Fruit fly (Drosophila melanogaster) whole organism, embryonic: Measurements from ENCODE around the gene wrm2.

Source experiments
- ATbp ChIP-seq: fragments of 200-800 bp; sonication (Bioruptor generic); optimal IDR thresholded peaks from 2 replicates; lab custom pipeline; 2017; ENCODE audit warnings: missing biosample characterization, mild to moderate bottlenecking, missing genetic modification characterization, missing genetic modification reagents
- B-H1 ChIP-seq: fragments of 200-800 bp; sonication (Bioruptor generic); IDR thresholded peaks from 3 replicates; pipeline ENCODE4 v1.3.6; 2022; ENCODE audit warnings: missing biosample characterization, missing genetic modification characterization
- CG10209 ChIP-seq: fragments of 200-800 bp; sonication (Bioruptor generic); optimal IDR thresholded peaks from 3 replicates; lab custom pipeline; 2017; ENCODE audit warnings: missing biosample characterization, mild to moderate bottlenecking, missing genetic modification characterization, missing genetic modification reagents
- CG12659 ChIP-seq: fragments of 200-800 bp; sonication (Bioruptor generic); optimal IDR thresholded peaks from 3 replicates; lab custom pipeline; 2017; ENCODE audit warnings: mild to moderate bottlenecking, missing biosample characterization, missing genetic modification reagents, missing genetic modification characterization
- CG15073 ChIP-seq: fragments of 200-800 bp; sonication (Bioruptor generic); optimal IDR thresholded peaks from 2 replicates; lab custom pipeline; 2016; ENCODE audit warnings: missing biosample characterization, missing genetic modification characterization
- CG1529 ChIP-seq: fragments of 200-800 bp; sonication (Bioruptor generic); optimal IDR thresholded peaks from 3 replicates; lab custom pipeline; 2018; ENCODE audit warnings: missing biosample characterization, missing genetic modification characterization
- CG15479 ChIP-seq: fragments of 200-800 bp; sonication (Bioruptor generic); optimal IDR thresholded peaks from 3 replicates; lab custom pipeline; 2019; ENCODE audit warnings: missing biosample characterization, mild to moderate bottlenecking, missing genetic modification characterization, moderate library complexity
- CG15514 ChIP-seq: fragments of 200-800 bp; sonication (Bioruptor generic); optimal IDR thresholded peaks from 3 replicates; lab custom pipeline; 2017; ENCODE audit warnings: missing biosample characterization, missing genetic modification characterization, mild to moderate bottlenecking, moderate library complexity, missing genetic modification reagents
- CG1602 ChIP-seq: fragments of 200-800 bp; sonication (Bioruptor generic); optimal IDR thresholded peaks from 3 replicates; lab custom pipeline; 2016; ENCODE audit warnings: missing biosample characterization, missing genetic modification characterization
- CG17612 ChIP-seq: fragments of 200-800 bp; sonication (Bioruptor generic); IDR thresholded peaks from 2 replicates; pipeline ENCODE4 v1.3.6; 2022; ENCODE audit warnings: missing biosample characterization, missing genetic modification characterization
- CG2116 ChIP-seq: fragments of 200-800 bp; sonication (Bioruptor generic); optimal IDR thresholded peaks from 3 replicates; lab custom pipeline; 2018; ENCODE audit warnings: missing biosample characterization, mild to moderate bottlenecking, missing genetic modification characterization
- CG30020 ChIP-seq: fragments of 200-800 bp; optimal IDR thresholded peaks from 2 replicates; lab custom pipeline; 2019; ENCODE audit warnings: missing biosample characterization, mild to moderate bottlenecking, missing genetic modification characterization, moderate library complexity
- CG3281 ChIP-seq: fragments of 200-800 bp; sonication (Bioruptor generic); optimal IDR thresholded peaks from 3 replicates; lab custom pipeline; 2017; ENCODE audit warnings: missing biosample characterization, mild to moderate bottlenecking, missing genetic modification characterization
- CG34422 ChIP-seq: fragments of 200-800 bp; sonication (Bioruptor generic); IDR thresholded peaks from 3 replicates; pipeline ENCODE4 v1.3.6; 2022; ENCODE audit warnings: missing biosample characterization, missing genetic modification characterization
- CG4424 ChIP-seq: fragments of 200-800 bp; sonication (Bioruptor generic); optimal IDR thresholded peaks from 3 replicates; lab custom pipeline; 2016; ENCODE audit warnings: missing biosample characterization, missing genetic modification characterization
- CG4707 ChIP-seq: fragments of 200-800 bp; sonication (Bioruptor generic); optimal IDR thresholded peaks from 2 replicates; lab custom pipeline; 2018; ENCODE audit warnings: missing biosample characterization, mild to moderate bottlenecking, missing genetic modification characterization, moderate library complexity
- CG4820 ChIP-seq: fragments of 200-800 bp; sonication (Bioruptor generic); optimal IDR thresholded peaks from 3 replicates; lab custom pipeline; 2016; ENCODE audit warnings: missing biosample characterization, missing genetic modification characterization
- CG6765 ChIP-seq: fragments of 200-800 bp; sonication (Bioruptor generic); optimal IDR thresholded peaks from 3 replicates; lab custom pipeline; 2017; ENCODE audit warnings: missing biosample characterization, mild to moderate bottlenecking, missing genetic modification characterization
- Doc3 ChIP-seq: fragments of 200-800 bp; sonication (Bioruptor generic); IDR thresholded peaks from 3 replicates; pipeline ENCODE4 v1.3.6; 2022; ENCODE audit warnings: missing biosample characterization, missing genetic modification characterization; ENCODE audit not compliant: partially characterized antibody
- Drgx ChIP-seq: fragments of 200-800 bp; sonication (Bioruptor generic); IDR thresholded peaks from 2 replicates; pipeline ENCODE4 v1.3.6; 2022; ENCODE audit warnings: missing biosample characterization, missing genetic modification characterization
- Eip74EF ChIP-seq, 2 experiments: fragments of 200-800 bp in 1 of 2; fragments of >200 bp in 1 of 2; sonication (Bioruptor generic) in 1 of 2; optimal IDR thresholded peaks; 2 replicates each; lab custom pipeline; 2017 to 2019; ENCODE audit warnings: missing biosample characterization in 2 of 2, missing genetic modification characterization in 2 of 2, mild to moderate bottlenecking in 1 of 2, moderate library complexity in 1 of 2
- Lpt ChIP-seq: fragments of >200 bp; optimal IDR thresholded peaks from 2 replicates; lab custom pipeline; 2018; ENCODE audit warnings: missing biosample characterization, missing genetic modification characterization
- Max ChIP-seq: fragments of 200-800 bp; sonication (Bioruptor generic); optimal IDR thresholded peaks from 2 replicates; lab custom pipeline; 2016; ENCODE audit warnings: missing biosample characterization, mild to moderate bottlenecking, missing genetic modification characterization
- Myb ChIP-seq: fragments of 200-800 bp; sonication (Bioruptor generic); optimal IDR thresholded peaks from 2 replicates; lab custom pipeline; 2016; ENCODE audit warnings: missing biosample characterization, missing genetic modification characterization
- NC2β ChIP-seq: fragments of 200-800 bp; sonication (Bioruptor generic); optimal IDR thresholded peaks from 2 replicates; lab custom pipeline; 2016; ENCODE audit warnings: missing biosample characterization, missing genetic modification characterization
- Ptx1 ChIP-seq: fragments of 200-800 bp; sonication (Bioruptor generic); IDR thresholded peaks from 2 replicates; pipeline ENCODE4 v1.3.6; 2022; ENCODE audit warnings: missing biosample characterization, missing genetic modification characterization
- Side ChIP-seq: fragments of 200-800 bp; sonication (Bioruptor generic); optimal IDR thresholded peaks from 2 replicates; lab custom pipeline; 2016; ENCODE audit warnings: missing biosample characterization, missing genetic modification characterization
- Six4 ChIP-seq: fragments of 200-800 bp; sonication (Bioruptor generic); optimal IDR thresholded peaks from 2 replicates; lab custom pipeline; 2016; ENCODE audit warnings: missing biosample characterization, missing genetic modification characterization
- Tbp ChIP-seq: fragments of >200 bp; optimal IDR thresholded peaks from 2 replicates; lab custom pipeline; 2018; ENCODE audit warnings: missing biosample characterization, missing genetic modification characterization
- Usf ChIP-seq: fragments of 200-800 bp; sonication (Bioruptor generic); optimal IDR thresholded peaks from 2 replicates; lab custom pipeline; 2017; ENCODE audit warnings: missing genotype, missing biosample characterization, missing genetic modification characterization
- abd-A ChIP-seq: fragments of 200-800 bp; sonication (Bioruptor generic); optimal IDR thresholded peaks from 3 replicates; lab custom pipeline; 2019; ENCODE audit warnings: missing biosample characterization, mild to moderate bottlenecking, missing genetic modification characterization, moderate library complexity
- ase ChIP-seq: fragments of 200-800 bp; sonication (Bioruptor generic); IDR thresholded peaks from 3 replicates; pipeline ENCODE4 v1.3.6; 2022; ENCODE audit warnings: missing biosample characterization, missing genetic modification characterization
- bcd ChIP-seq: fragments of 200-800 bp; sonication (Bioruptor generic); optimal IDR thresholded peaks from 2 replicates; lab custom pipeline; 2017; ENCODE audit warnings: missing biosample characterization, mild to moderate bottlenecking, missing genetic modification characterization
- caup ChIP-seq: fragments of 200-800 bp; sonication (Bioruptor generic); optimal IDR thresholded peaks from 3 replicates; lab custom pipeline; 2017; ENCODE audit warnings: missing biosample characterization, mild to moderate bottlenecking, missing genetic modification characterization, moderate library complexity; ENCODE audit not compliant: severe bottlenecking
- chinmo ChIP-seq: fragments of 200-800 bp; sonication (Bioruptor generic); IDR thresholded peaks from 4 replicates; pipeline ENCODE4 v1.3.6; 2022; ENCODE audit warnings: missing biosample characterization, missing genetic modification characterization; ENCODE audit not compliant: partially characterized antibody
- crol ChIP-seq: fragments of 200-800 bp; sonication (Bioruptor generic); IDR thresholded peaks from 2 replicates; pipeline ENCODE4 v1.3.6; 2022; ENCODE audit warnings: missing biosample characterization, missing genetic modification characterization
- crp ChIP-seq, 2 experiments: fragments of 200-800 bp; sonication (Bioruptor generic); optimal IDR thresholded peaks; 2 replicates in 1 of 2; 3 replicates in 1 of 2; lab custom pipeline; 2017; ENCODE audit warnings: missing biosample characterization in 2 of 2, missing genetic modification characterization in 2 of 2, mild to moderate bottlenecking in 1 of 2, moderate library complexity in 1 of 2
- fd64A ChIP-seq: fragments of 200-800 bp; sonication (Bioruptor generic); optimal IDR thresholded peaks from 3 replicates; lab custom pipeline; 2018; ENCODE audit warnings: missing biosample characterization, mild to moderate bottlenecking, missing genetic modification characterization
- fru ChIP-seq: fragments of >200 bp; optimal IDR thresholded peaks from 2 replicates; lab custom pipeline; 2017
- gem ChIP-seq: fragments of 200-800 bp; sonication (Bioruptor generic); optimal IDR thresholded peaks from 2 replicates; lab custom pipeline; 2019; ENCODE audit warnings: missing biosample characterization, mild to moderate bottlenecking, missing genetic modification characterization, moderate library complexity
- h ChIP-seq: fragments of >200 bp; optimal IDR thresholded peaks from 2 replicates; lab custom pipeline; 2017
- jumu ChIP-seq: fragments of 200-800 bp; sonication (Bioruptor generic); optimal IDR thresholded peaks from 3 replicates; lab custom pipeline; 2016; ENCODE audit warnings: missing biosample characterization, missing genetic modification characterization
- mld ChIP-seq: fragments of 200-800 bp; sonication (Bioruptor generic); IDR thresholded peaks from 3 replicates; pipeline ENCODE4 v1.3.6; 2022; ENCODE audit warnings: missing biosample characterization, missing genetic modification characterization; ENCODE audit not compliant: partially characterized antibody
- nerfin-1 ChIP-seq: fragments of 200-800 bp; sonication (Bioruptor generic); optimal IDR thresholded peaks from 3 replicates; lab custom pipeline; 2019; ENCODE audit warnings: missing biosample characterization, mild to moderate bottlenecking, missing genetic modification characterization, moderate library complexity
- nmo ChIP-seq: fragments of 200-800 bp; sonication (Bioruptor generic); optimal IDR thresholded peaks from 2 replicates; lab custom pipeline; 2018; ENCODE audit warnings: missing biosample characterization, mild to moderate bottlenecking, missing genetic modification characterization, moderate library complexity
- otp ChIP-seq: fragments of 200-800 bp; sonication (Bioruptor generic); IDR thresholded peaks from 3 replicates; pipeline ENCODE4, ENCODE4 v1.3.6; 2022; ENCODE audit warnings: missing biosample characterization, missing genetic modification characterization
- pum ChIP-seq: fragments of 200-800 bp; sonication (Bioruptor generic); optimal IDR thresholded peaks from 2 replicates; lab custom pipeline; 2016; ENCODE audit warnings: missing biosample characterization, missing genetic modification characterization
- sima ChIP-seq: fragments of 200-800 bp; sonication (Bioruptor generic); optimal IDR thresholded peaks from 2 replicates; lab custom pipeline; 2016; ENCODE audit warnings: missing biosample characterization, missing genetic modification characterization
- unc-4 ChIP-seq: fragments of 200-800 bp; sonication (Bioruptor generic); IDR thresholded peaks from 2 replicates; pipeline ENCODE4 v1.3.6; 2022; ENCODE audit warnings: missing biosample characterization, missing genetic modification characterization; ENCODE audit not compliant: partially characterized antibody
- z ChIP-seq: fragments of 200-800 bp; sonication (Bioruptor generic); IDR thresholded peaks from 3 replicates; pipeline ENCODE4 v1.3.6; 2022; ENCODE audit warnings: missing biosample characterization, missing genetic modification characterization

wrm2 gene

dm6 chr3L:7344965-7345427, 10.0 kb upstream of the wrm2 start, which contains the start of gene Cln7 (continued):
- TF ChIP-seq CG15073 (GFP tag; lab: Kevin White, UChicago) (no peak), ase (GFP tag; lab: Robert Waterston, UW) (no peak; the same call in 2 of the 3 replicates), CG6765 (GFP tag; lab: Kevin White, UChicago) (peak; percentile 31), chinmo (GFP tag; lab: Robert Waterston, UW) (peak; percentile 87; the same call in 2 of the 4 replicates), CG1529 (GFP tag; lab: Kevin White, UChicago) (no peak), fru (no peak), crol (peak; percentile 86), mld (no peak), fd64A (peak; percentile 29), abd-A (tag; lab: Kevin White, UChicago) (no peak), CG10209 (GFP tag; lab: Kevin White, UChicago) (no peak), bcd (GFP tag; lab: Kevin White, UChicago) (no peak), CG17612 (GFP tag; lab: Robert Waterston, UW) (no peak), gem (no peak), Lpt (GFP tag; lab: Kevin White, UChicago) (no peak), CG34422 (peak; percentile 52; the same call in 1 of the 3 replicates), Drgx (GFP tag; lab: Robert Waterston, UW) (peak; percentile 42; the same call in 1 of the 2 replicates), CG15479 (GFP tag; lab: Kevin White, UChicago) (no peak), Six4 (no peak), Max (GFP tag; lab: Kevin White, UChicago) (no peak), ATbp (GFP tag; lab: Kevin White, UChicago) (no peak), CG15514 (GFP tag; lab: Kevin White, UChicago) (peak; percentile 51), unc-4 (peak; percentile 44), Ptx1 (GFP tag; lab: Robert Waterston, UW) (no peak), caup (peak; percentile 48), otp (GFP tag; lab: Robert Waterston, UW) (peak; percentile 59; the same call in 1 of the 3 replicates), CG30020 (tag; lab: Kevin White, UChicago) (no peak), jumu (GFP tag; lab: Kevin White, UChicago) (peak; percentile 14), z (GFP tag; lab: Robert Waterston, UW) (0 out of 3 replicates have a peak, but pooled peaks have one; percentile 59), CG4820 (GFP tag; lab: Kevin White, UChicago) (no peak), CG1602 (GFP tag; lab: Kevin White, UChicago) (no peak), h (lab: Kevin White, UChicago) (no peak), B-H1 (GFP tag; lab: Robert Waterston, UW) (no peak), pum (GFP tag; lab: Kevin White, UChicago) (no peak), Side (GFP tag; lab: Kevin White, UChicago) (peak; percentile 30), Myb (GFP tag; lab: Kevin White, UChicago) (no peak), Tbp (GFP tag; lab: Kevin White, UChicago) (no peak), crp (GFP tag; optimal IDR thresholded peaks at IDR 0.05; lab: Kevin White, UChicago) (no peak), CG3281 (GFP tag; lab: Kevin White, UChicago) (peak; percentile 64), Doc3 (GFP tag; lab: Robert Waterston, UW) (no peak), Eip74EF (GFP tag; optimal IDR thresholded peaks at IDR 0.05; lab: Kevin White, UChicago) (peak in 1 of 2 experiments; percentile 29), NC2β (GFP tag; lab: Kevin White, UChicago) (no peak), nerfin-1 (peak; percentile 22), Usf (no peak), nmo (GFP tag; lab: Kevin White, UChicago) (no peak), sima (GFP tag; lab: Kevin White, UChicago) (no peak), CG12659 (GFP tag; lab: Kevin White, UChicago) (peak; percentile 31), CG4707 (GFP tag; lab: Kevin White, UChicago) (peak; percentile 59), CG2116 (GFP tag; lab: Kevin White, UChicago) (peak; percentile 5), CG4424 (no peak)
